Fruit fly (Drosophila melanogaster): Measurements from ENCODE around the gene CG9701.

CG9701 gene

dm6 chr3L:16765647-16766628 lies 32.6 kb downstream of the CG9701 start, which contains the start of gene Nrt (continued):
- TF ChIP-seq CG14050 (GFP tag; IDR thresholded peaks at IDR 0.05) (peak; percentile 59; the same call in 2 of the 3 replicates), Trl (optimal IDR thresholded peaks at IDR 0.05) (peak in 1 of 2 experiments; percentile 10), Trl (GFP tag; optimal IDR thresholded peaks at IDR 0.05) (no peak), Asciz (GFP tag; optimal IDR thresholded peaks at IDR 0.05) (peak; percentile 70), H2.0 (GFP tag; IDR thresholded peaks at IDR 0.05) (no peak), CG18764 (GFP tag; optimal IDR thresholded peaks at IDR 0.05) (peak; percentile 44), Rx (GFP tag; IDR thresholded peaks at IDR 0.05) (no peak), dati (GFP tag; IDR thresholded peaks at IDR 0.05) (no peak), HHEX (GFP tag; optimal IDR thresholded peaks at IDR 0.05) (peak; percentile 63), HLH54F (GFP tag; optimal IDR thresholded peaks at IDR 0.05) (no peak), CG3838 (GFP tag; optimal IDR thresholded peaks at IDR 0.05) (no peak), TFAM (GFP tag; optimal IDR thresholded peaks at IDR 0.05) (no peak), org-1 (GFP tag; optimal IDR thresholded peaks at IDR 0.05) (peak; percentile 42), Tbp (GFP tag; optimal IDR thresholded peaks at IDR 0.05) (no peak), CG12659 (GFP tag; optimal IDR thresholded peaks at IDR 0.05) (peak; percentile 58), Hand (GFP tag; optimal IDR thresholded peaks at IDR 0.05) (peak; percentile 36), CG4854 (GFP tag; optimal IDR thresholded peaks at IDR 0.05) (peak; percentile 1), cwo (GFP tag; optimal IDR thresholded peaks at IDR 0.05) (peak; percentile 38), CG5245 (GFP tag; optimal IDR thresholded peaks at IDR 0.05) (no peak), Nf-YB (GFP tag; optimal IDR thresholded peaks at IDR 0.05) (peak; percentile 19), lilli (GFP tag; optimal IDR thresholded peaks at IDR 0.05) (peak; percentile 31), caup (GFP tag; optimal IDR thresholded peaks at IDR 0.05; ENCODE audit: severe bottlenecking) (peak; percentile 31), CG6175 (GFP tag; IDR thresholded peaks at IDR 0.05) (no peak), pros (GFP tag; optimal IDR thresholded peaks at IDR 0.05) (peak; percentile 65), CG6683 (GFP tag; optimal IDR thresholded peaks at IDR 0.05) (peak; percentile 69), bbx (GFP tag; IDR thresholded peaks at IDR 0.05; ENCODE audit: partially characterized antibody) (peak; percentile 50; the same call in 1 of the 2 replicates), peb (GFP tag; IDR thresholded peaks at IDR 0.05) (no peak), CG9817 (tag; optimal IDR thresholded peaks at IDR 0.05) (peak; percentile 47), pita (GFP tag; optimal IDR thresholded peaks at IDR 0.05) (no peak), abd-A (tag; optimal IDR thresholded peaks at IDR 0.05) (peak; percentile 18), sob (GFP tag; IDR thresholded peaks at IDR 0.05) (peak; percentile 41; the same call in 1 of the 2 replicates), NC2α (GFP tag; optimal IDR thresholded peaks at IDR 0.05) (no peak), Kr (GFP tag; optimal IDR thresholded peaks at IDR 0.05) (no peak)

- TF ChIP-seq CG10321 (GFP tag; IDR thresholded peaks at IDR 0.05) (no peak), BtbVII (GFP tag; optimal IDR thresholded peaks at IDR 0.05) (no peak), bcd (GFP tag; optimal IDR thresholded peaks at IDR 0.05) (no peak), sens (GFP tag) (peak; percentile 75), pros (GFP tag; optimal IDR thresholded peaks at IDR 0.05) (peak; percentile 67), CG42726 (GFP tag; IDR thresholded peaks at IDR 0.05; ENCODE audit: partially characterized antibody) (no peak), fd64A (GFP tag; optimal IDR thresholded peaks at IDR 0.05) (no peak), Blimp-1 (GFP tag; optimal IDR thresholded peaks at IDR 0.05) (no peak), gsb-n (tag; optimal IDR thresholded peaks at IDR 0.05) (peak; percentile 25), CG12236 (GFP tag; optimal IDR thresholded peaks at IDR 0.05) (no peak), HLHmδ (GFP tag; optimal IDR thresholded peaks at IDR 0.05) (peak; percentile 7), oc (tag; optimal IDR thresholded peaks at IDR 0.05) (peak; percentile 90), Hand (GFP tag; optimal IDR thresholded peaks at IDR 0.05) (no peak), CG32767 (GFP tag; IDR thresholded peaks at IDR 0.05) (no peak), fd96Cb (tag; optimal IDR thresholded peaks at IDR 0.05) (no peak), B-H1 (GFP tag; IDR thresholded peaks at IDR 0.05) (no peak), h (optimal IDR thresholded peaks at IDR 0.05) (no peak), CG4404 (GFP tag; IDR thresholded peaks at IDR 0.05) (no peak), CG2199 (GFP tag; IDR thresholded peaks at IDR 0.05) (0 out of 3 replicates have a peak, but pooled peaks have one; percentile 41)
Measured at dm6 chr3L:16766901-16767300, 33.6 kb downstream of the CG9701 start.
